Worm (Caenorhabditis elegans): ENCODE measurements around the gene him-10.
A peak's percentile ranks its signal among the peaks of the same experiment; 100 is the strongest.

him-10 gene

ce11 chrIII:5842920-5843319 is 39.9 kb downstream of the him-10 start:
- TF ChIP-seq cebp-1 (GFP tag; IDR thresholded peaks at IDR 0.05) (no peak), cebp-1 (tag; optimal IDR thresholded peaks at IDR 0.05) (peak; percentile 10), B0261.1 (tag; optimal IDR thresholded peaks at IDR 0.05) (no peak), zfh-2 (GFP tag; conservative IDR thresholded peaks at IDR 0.05) (0 out of 2 replicates have a peak, but pooled peaks have one; percentile 8), bed-1 (GFP tag; IDR thresholded peaks at IDR 0.05) (no peak), nhr-27 (tag; optimal IDR thresholded peaks at IDR 0.05) (no peak), ztf-25 (GFP tag; IDR thresholded peaks at IDR 0.05) (no peak), snpc-1.3 (tag; optimal IDR thresholded peaks at IDR 0.05; ENCODE audit: insufficient read depth) (no peak), nhr-120 (GFP tag; IDR thresholded peaks at IDR 0.05) (no peak)

- TF ChIP-seq mxl-1 (tag; optimal IDR thresholded peaks at IDR 0.05) (no peak), nhr-179 (tag; optimal IDR thresholded peaks at IDR 0.05) (no peak), F23B12.7 (tag; optimal IDR thresholded peaks at IDR 0.05; ENCODE audit: insufficient read depth) (no peak), B0261.1 (tag; optimal IDR thresholded peaks at IDR 0.05) (no peak), zfh-2 (GFP tag; conservative IDR thresholded peaks at IDR 0.05) (peak; percentile 39; the same call in 1 of the 2 replicates), attf-6 (GFP tag; IDR thresholded peaks at IDR 0.05) (no peak)
These were observed 40.6 kb downstream of the him-10 start for ce11 chrIII:5843662-5844061.

DNA sequence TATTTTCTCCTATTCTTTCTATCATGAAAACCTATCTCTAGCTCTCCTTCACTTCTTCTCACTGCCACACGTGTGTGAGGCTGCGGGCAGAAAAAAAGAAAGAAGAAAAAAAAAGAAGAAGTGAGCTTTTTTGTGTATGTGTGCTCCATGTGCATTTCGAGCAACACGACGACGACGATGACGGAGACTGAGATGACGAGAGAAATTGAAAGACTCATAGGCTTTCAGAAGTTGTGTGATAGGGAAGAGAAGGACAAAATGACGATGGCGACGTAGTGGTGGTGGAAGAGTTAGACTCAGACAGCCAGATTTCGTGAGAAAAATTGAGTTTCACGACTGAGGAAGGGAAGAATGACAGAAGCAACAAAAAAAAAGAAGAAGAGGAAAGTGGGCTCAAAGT is 42.4 kb downstream of the him-10 start:
- TF ChIP-seq lin-40 (tag; optimal IDR thresholded peaks at IDR 0.05) (peak; percentile 59), somi-1 (GFP tag; optimal IDR thresholded peaks at IDR 0.05) (peak; percentile 19), pbrm-1 (GFP tag; IDR thresholded peaks at IDR 0.05) (0 out of 2 replicates have a peak, but pooled peaks have one; percentile 17), cebp-1 (GFP tag; IDR thresholded peaks at IDR 0.05) (no peak), cebp-1 (tag; optimal IDR thresholded peaks at IDR 0.05) (peak; percentile 59), pha-4 (tag; optimal IDR thresholded peaks at IDR 0.05) (no peak), hmg-1.2 (GFP tag; IDR thresholded peaks at IDR 0.05) (peak; percentile 45; the same call in 1 of the 2 replicates), ztf-28 (GFP tag; IDR thresholded peaks at IDR 0.05) (no peak), zfh-2 (GFP tag; conservative IDR thresholded peaks at IDR 0.05) (peak; percentile 72), ceh-27 (GFP tag; optimal IDR thresholded peaks at IDR 0.05) (peak; percentile 27), lin-35 (GFP tag; optimal IDR thresholded peaks at IDR 0.05) (peak in 1 of 3 experiments; percentile 63), athp-1 (tag; optimal IDR thresholded peaks at IDR 0.05) (no peak), lir-1 (GFP tag; conservative IDR thresholded peaks at IDR 0.05) (no peak), attf-5 (GFP tag; optimal IDR thresholded peaks at IDR 0.05) (peak; percentile 24), K12H6.12 (tag; optimal IDR thresholded peaks at IDR 0.05) (peak; percentile 67), snpc-4 (GFP tag; optimal IDR thresholded peaks at IDR 0.05) (no peak), snpc-4 (tag; optimal IDR thresholded peaks at IDR 0.05) (peak in 1 of 4 experiments; percentile 16)

ce11 chrIII:5846412-5846811 is 43.4 kb downstream of the him-10 start:
- TF ChIP-seq snpc-1.3 (tag; optimal IDR thresholded peaks at IDR 0.05; ENCODE audit: insufficient read depth) (no peak), C06A6.2 (GFP tag; conservative IDR thresholded peaks at IDR 0.05) (no peak), ztf-26 (tag; optimal IDR thresholded peaks at IDR 0.05) (no peak), Y79H2A.3 (GFP tag; conservative IDR thresholded peaks at IDR 0.05) (no peak), hsf-1 (GFP tag; IDR thresholded peaks at IDR 0.05) (no peak), ztf-25 (GFP tag; IDR thresholded peaks at IDR 0.05) (no peak), lin-35 (GFP tag; optimal IDR thresholded peaks at IDR 0.05) (no peak), ceh-100 (GFP tag; IDR thresholded peaks at IDR 0.05) (no peak), rcor-1 (GFP tag; IDR thresholded peaks at IDR 0.05) (no peak), K11D2.4 (GFP tag; IDR thresholded peaks at IDR 0.05) (no peak), gei-17 (GFP tag; optimal IDR thresholded peaks at IDR 0.05) (no peak), attf-5 (GFP tag; optimal IDR thresholded peaks at IDR 0.05) (no peak), F23B12.7 (tag; optimal IDR thresholded peaks at IDR 0.05; ENCODE audit: insufficient read depth) (no peak), aptf-3 (GFP tag; IDR thresholded peaks at IDR 0.05) (no peak)

All from whole organism, young adult.